Worm (Caenorhabditis elegans) whole organism, L4 larva: ENCODE measurements around the gene C50F4.10.
A peak's percentile ranks its signal among the peaks of the same experiment; 100 is the strongest.

Source experiments
- F10B5.3 ChIP-seq: sonication (generic microtip); optimal IDR thresholded peaks from 2 replicates; lab custom pipeline; 2016; ENCODE audit warnings: mild to moderate bottlenecking, missing genetic modification characterization, missing compliant biosample characterization
- F26F4.8 ChIP-seq: fragments of 200-800 bp; sonication (Bioruptor generic); conservative IDR thresholded peaks from 2 replicates; pipeline ENCODE4 v1.3.6; 2022; ENCODE audit warnings: missing genetic modification characterization, missing compliant biosample characterization
- F37D6.2 ChIP-seq: sonication (generic microtip); optimal IDR thresholded peaks from 2 replicates; lab custom pipeline; 2016; ENCODE audit warnings: mild to moderate bottlenecking, missing genetic modification characterization, missing compliant biosample characterization
- F44E2.7 ChIP-seq: fragments of 200-800 bp; sonication (Bioruptor generic); IDR thresholded peaks from 2 replicates; pipeline ENCODE4 v2.1.2; 2022; ENCODE audit warnings: missing genetic modification characterization, missing compliant biosample characterization
- T26A8.4 ChIP-seq: fragments of 200-800 bp; sonication (Bioruptor generic); IDR thresholded peaks from 2 replicates; pipeline ENCODE4 v1.3.6; 2022; ENCODE audit warnings: missing genetic modification characterization, missing compliant biosample characterization
- Y48G9A.11 ChIP-seq: fragments of 200-800 bp; sonication (Bioruptor generic); IDR thresholded peaks from 2 replicates; pipeline ENCODE4 v1.3.6; 2022; ENCODE audit warnings: missing genetic modification reagents, missing genetic modification characterization, missing compliant biosample characterization
- Y5F2A.4 ChIP-seq: fragments of 200-800 bp; sonication (Bioruptor generic); optimal IDR thresholded peaks from 2 replicates; lab custom pipeline; 2018; ENCODE audit warnings: mild to moderate bottlenecking, missing genetic modification characterization, missing compliant biosample characterization
- aha-1 ChIP-seq: fragments of 150-350 bp; peaks from one replicate; lab custom pipeline; 2014; ENCODE audit warnings: missing biosample characterization, missing genetic modification characterization
- arid-1 ChIP-seq: fragments of 200-800 bp; sonication (Bioruptor generic); conservative IDR thresholded peaks from 2 replicates; pipeline ENCODE4 v1.3.6; 2022; ENCODE audit warnings: missing genetic modification reagents, missing genetic modification characterization, missing compliant biosample characterization
- ceh-32 ChIP-seq: sonication (generic microtip); optimal IDR thresholded peaks from 2 replicates; lab custom pipeline; 2016; ENCODE audit warnings: mild to moderate bottlenecking, missing genetic modification characterization, missing compliant biosample characterization; ENCODE audit not compliant: poor library complexity
- ceh-82 ChIP-seq: sonication (generic microtip); optimal IDR thresholded peaks from 2 replicates; lab custom pipeline; 2017; ENCODE audit warnings: missing biosample characterization, missing genetic modification characterization
- ces-1 ChIP-seq: fragments of 150-350 bp; sonication (generic microtip); optimal IDR thresholded peaks from 4 replicates; lab custom pipeline; 2014; ENCODE audit warnings: missing biosample characterization, missing genetic modification reagents, missing genetic modification characterization
- cey-2 ChIP-seq: sonication (generic microtip); optimal IDR thresholded peaks from 3 replicates; lab custom pipeline; 2017; ENCODE audit warnings: missing genetic modification characterization, mild to moderate bottlenecking, missing compliant biosample characterization, antibody characterized with exemption, borderline replicate concordance; ENCODE audit not compliant: insufficient read depth
- daf-16 ChIP-seq, 3 experiments: sonication (generic microtip); optimal IDR thresholded peaks; 2 replicates each; lab custom pipeline; 2016 to 2017; ENCODE audit warnings: missing genetic modification characterization in 3 of 3, missing genetic modification reagents in 3 of 3, mild to moderate bottlenecking in 2 of 3, missing compliant biosample characterization in 2 of 3, missing biosample characterization in 1 of 3, moderate library complexity in 1 of 3
- dmd-6 ChIP-seq: fragments of 200-800 bp; sonication (Bioruptor generic); IDR thresholded peaks from 2 replicates; pipeline ENCODE4 v1.3.6; 2022; ENCODE audit warnings: missing genetic modification reagents, missing genetic modification characterization, missing compliant biosample characterization
- dmd-8 ChIP-seq: fragments of 200-800 bp; sonication (Bioruptor generic); IDR thresholded peaks from 2 replicates; pipeline ENCODE4 v1.3.6; 2022; ENCODE audit warnings: missing genetic modification characterization, missing compliant biosample characterization
- dpl-1 ChIP-seq: fragments of 150-350 bp; optimal IDR thresholded peaks from 2 replicates; lab custom pipeline; 2014; ENCODE audit warnings: missing biosample characterization, missing genetic modification reagents, missing genetic modification characterization
- dve-1 ChIP-seq: sonication (generic microtip); optimal IDR thresholded peaks from 2 replicates; lab custom pipeline; 2017; ENCODE audit warnings: antibody characterized with exemption, mild to moderate bottlenecking, missing genetic modification characterization, missing compliant biosample characterization; ENCODE audit not compliant: insufficient read depth
- fos-1 ChIP-seq: fragments of 150-350 bp; optimal IDR thresholded peaks from 2 replicates; lab custom pipeline; 2014; ENCODE audit warnings: missing biosample characterization, missing genetic modification characterization
- gei-8 ChIP-seq: fragments of 200-800 bp; sonication (Bioruptor generic); optimal IDR thresholded peaks from 2 replicates; lab custom pipeline; 2018; ENCODE audit warnings: mild to moderate bottlenecking, missing genetic modification characterization, missing compliant biosample characterization
- hlh-11 ChIP-seq: fragments of 200-800 bp; sonication (Bioruptor generic); optimal IDR thresholded peaks from 2 replicates; lab custom pipeline; 2018; ENCODE audit warnings: mild to moderate bottlenecking, missing genetic modification characterization, missing compliant biosample characterization
- hlh-30 ChIP-seq: sonication (generic microtip); optimal IDR thresholded peaks from 2 replicates; lab custom pipeline; 2017; ENCODE audit warnings: antibody characterized with exemption, mild to moderate bottlenecking, missing genetic modification characterization, missing compliant biosample characterization; ENCODE audit not compliant: insufficient read depth
- hmg-1.1 ChIP-seq: fragments of 200-800 bp; sonication (Bioruptor generic); IDR thresholded peaks from 2 replicates; pipeline ENCODE4 v1.3.6; 2022; ENCODE audit warnings: missing genetic modification reagents, missing genetic modification characterization, missing compliant biosample characterization
- lim-7 ChIP-seq: fragments of 200-800 bp; sonication (Bioruptor generic); IDR thresholded peaks from 2 replicates; pipeline ENCODE4 v1.3.6; 2022; ENCODE audit warnings: missing genetic modification characterization, missing compliant biosample characterization
- lin-13 ChIP-seq: fragments of 150-350 bp; optimal IDR thresholded peaks from 2 replicates; lab custom pipeline; 2014; ENCODE audit warnings: missing biosample characterization, missing genetic modification reagents, missing genetic modification characterization
- lin-38 ChIP-seq: fragments of 200-800 bp; sonication (Bioruptor generic); IDR thresholded peaks from 2 replicates; pipeline ENCODE4 v1.3.6; 2022; ENCODE audit warnings: missing genetic modification reagents, missing genetic modification characterization, missing compliant biosample characterization
- madf-5 ChIP-seq, 2 experiments: fragments of 200-800 bp; sonication (Bioruptor generic); IDR thresholded peaks; 2 replicates each; pipeline ENCODE4 v1.3.6; 2022; ENCODE audit warnings: missing compliant biosample characterization in 2 of 2, missing genetic modification characterization in 2 of 2
- mdt-29 ChIP-seq: fragments of 200-800 bp; sonication (Bioruptor generic); IDR thresholded peaks from 2 replicates; pipeline ENCODE4 v1.3.6; 2022; ENCODE audit warnings: missing genetic modification reagents, missing genetic modification characterization, missing compliant biosample characterization
- mes-2 ChIP-seq: sonication (generic microtip); optimal IDR thresholded peaks from 2 replicates; lab custom pipeline; 2016; ENCODE audit warnings: missing genotype, mild to moderate bottlenecking, missing genetic modification characterization, missing compliant biosample characterization; ENCODE audit not compliant: poor library complexity, severe bottlenecking
- mxl-2 ChIP-seq: fragments of 200-800 bp; sonication (Bioruptor generic); conservative IDR thresholded peaks from 2 replicates; pipeline ENCODE4 v1.3.6; 2022; ENCODE audit warnings: missing genetic modification reagents, missing genetic modification characterization, missing compliant biosample characterization
- nhr-10 ChIP-seq: fragments of 150-350 bp; optimal IDR thresholded peaks from 2 replicates; lab custom pipeline; 2014; ENCODE audit warnings: missing biosample characterization, missing genetic modification characterization
- nhr-111 ChIP-seq: fragments of 200-800 bp; sonication (Bioruptor generic); optimal IDR thresholded peaks from 2 replicates; lab custom pipeline; 2018; ENCODE audit warnings: mild to moderate bottlenecking, missing genetic modification characterization, missing compliant biosample characterization
- nhr-25 ChIP-seq: sonication (generic microtip); optimal IDR thresholded peaks from 2 replicates; lab custom pipeline; 2017; ENCODE audit warnings: missing genetic modification characterization, mild to moderate bottlenecking, missing compliant biosample characterization, antibody characterized with exemption, moderate library complexity, borderline replicate concordance; ENCODE audit not compliant: insufficient read depth
- nhr-28 ChIP-seq: fragments of 150-350 bp; optimal IDR thresholded peaks from 2 replicates; lab custom pipeline; 2014; ENCODE audit warnings: missing biosample characterization, missing genetic modification characterization
- nhr-41 ChIP-seq: fragments of 200-800 bp; sonication (Bioruptor generic); IDR thresholded peaks from 2 replicates; pipeline ENCODE4 v1.3.6; 2022; ENCODE audit warnings: missing genetic modification reagents, missing genetic modification characterization, missing compliant biosample characterization
- nhr-42 ChIP-seq: fragments of 200-800 bp; sonication (Bioruptor generic); IDR thresholded peaks from 2 replicates; pipeline ENCODE4 v1.3.6; 2022; ENCODE audit warnings: missing genetic modification characterization, missing compliant biosample characterization
- nhr-77 ChIP-seq: fragments of 150-350 bp; optimal IDR thresholded peaks from 2 replicates; lab custom pipeline; 2014; ENCODE audit warnings: missing biosample characterization, missing genetic modification characterization
- pqm-1 ChIP-seq: sonication (generic microtip); optimal IDR thresholded peaks from 2 replicates; lab custom pipeline; 2017; ENCODE audit warnings: missing biosample characterization, missing genetic modification characterization
- rbr-2 ChIP-seq: sonication (generic microtip); optimal IDR thresholded peaks from 2 replicates; lab custom pipeline; 2016; ENCODE audit warnings: missing genotype, missing genetic modification characterization, missing compliant biosample characterization
- saeg-2 ChIP-seq: fragments of 200-800 bp; sonication (Bioruptor generic); IDR thresholded peaks from 2 replicates; pipeline ENCODE4 v1.3.6; 2022; ENCODE audit warnings: missing genetic modification reagents, missing genetic modification characterization, missing compliant biosample characterization
- snpc-1.2 ChIP-seq: fragments of 200-800 bp; sonication (Bioruptor generic); IDR thresholded peaks from 2 replicates; pipeline ENCODE4 v1.3.6; 2022; ENCODE audit warnings: missing genetic modification reagents, missing genetic modification characterization, missing compliant biosample characterization
- snpc-4 ChIP-seq: fragments of 150-350 bp; optimal IDR thresholded peaks from 2 replicates; lab custom pipeline; 2014; ENCODE audit warnings: missing biosample characterization, missing genetic modification characterization
- spr-1 ChIP-seq: sonication (generic microtip); optimal IDR thresholded peaks from 2 replicates; lab custom pipeline; 2016; ENCODE audit warnings: mild to moderate bottlenecking, missing genetic modification characterization, missing compliant biosample characterization
- spr-3 ChIP-seq: fragments of 200-800 bp; sonication (Bioruptor generic); optimal IDR thresholded peaks from 2 replicates; lab custom pipeline; 2018; ENCODE audit warnings: mild to moderate bottlenecking, missing genetic modification characterization, missing compliant biosample characterization
- tag-97 ChIP-seq: fragments of 200-800 bp; sonication (Bioruptor generic); IDR thresholded peaks from 2 replicates; pipeline ENCODE4 v1.3.6; 2022; ENCODE audit warnings: missing genetic modification characterization, missing compliant biosample characterization
- tra-1 ChIP-seq: fragments of 200-800 bp; sonication (Bioruptor generic); IDR thresholded peaks from 2 replicates; pipeline ENCODE4 v1.3.6; 2022; ENCODE audit warnings: missing genetic modification reagents, missing genetic modification characterization, missing compliant biosample characterization
- unc-130 ChIP-seq: sonication (generic microtip); optimal IDR thresholded peaks from 2 replicates; lab custom pipeline; 2016; ENCODE audit warnings: missing genetic modification reagents, missing genetic modification characterization, missing compliant biosample characterization
- zip-11 ChIP-seq: fragments of 200-800 bp; sonication (Bioruptor generic); IDR thresholded peaks from 2 replicates; pipeline ENCODE4 v1.3.6; 2022; ENCODE audit warnings: missing genetic modification characterization, missing compliant biosample characterization
- zip-2 ChIP-seq: fragments of 150-350 bp; optimal IDR thresholded peaks from 2 replicates; lab custom pipeline; 2014; ENCODE audit warnings: missing biosample characterization, missing genetic modification characterization
- ztf-11 ChIP-seq: fragments of 150-350 bp; optimal IDR thresholded peaks from 2 replicates; lab custom pipeline; 2014; ENCODE audit warnings: missing biosample characterization, missing genetic modification characterization
- ztf-7 ChIP-seq: fragments of 150-350 bp; optimal IDR thresholded peaks from 2 replicates; lab custom pipeline; 2014; ENCODE audit warnings: missing biosample characterization, missing genetic modification characterization

The C50F4.10 gene

DNA sequence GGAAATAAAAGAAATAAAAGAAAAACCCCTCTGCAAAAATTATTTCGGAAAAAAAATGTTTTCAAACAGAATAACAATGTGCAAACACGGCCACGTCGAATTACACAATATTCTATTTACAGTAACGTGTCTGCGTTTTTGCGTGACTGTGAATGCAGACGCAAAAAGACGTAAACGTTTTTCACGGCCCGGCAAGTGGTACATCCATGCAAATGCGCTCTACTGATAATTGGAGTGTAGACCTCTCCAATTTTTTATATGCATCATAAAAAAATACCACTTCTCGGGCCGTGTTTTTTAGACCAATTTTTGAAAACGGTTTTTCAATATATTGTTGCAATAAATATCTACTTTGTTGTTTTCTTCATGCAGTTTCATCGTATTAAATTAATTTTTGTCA, 18.1 kb upstream of the C50F4.10 start, which contains the start of gene nstp-10 (continued):
- TF ChIP-seq nhr-77 (no peak), dpl-1 (GFP tag; lab: Kevin White, UChicago) (peak; percentile 42), aha-1 (tag; lab: Kevin White, UChicago) (peak; percentile 94), hlh-30 (no peak), lin-38 (GFP tag; lab: Robert Waterston, UW) (peak; percentile 98), spr-1 (no peak), tag-97 (GFP tag; lab: Robert Waterston, UW) (no peak), F26F4.8 (no peak), hmg-1.1 (no peak), snpc-4 (tag; lab: Kevin White, UChicago) (no peak), ces-1 (GFP tag; lab: Kevin White, UChicago) (no peak), F44E2.7 (GFP tag; lab: Robert Waterston, UW) (no peak), nhr-42 (GFP tag; lab: Robert Waterston, UW) (no peak), madf-5 (GFP tag; IDR thresholded peaks at IDR 0.05; lab: Robert Waterston, UW) (no peak), zip-2 (tag; lab: Kevin White, UChicago) (no peak), mdt-29 (GFP tag; lab: Robert Waterston, UW) (no peak), nhr-41 (GFP tag; lab: Robert Waterston, UW) (no peak), T26A8.4 (no peak), nhr-28 (tag; lab: Kevin White, UChicago) (no peak), snpc-1.2 (peak; percentile 84), gei-8 (GFP tag; lab: Kevin White, UChicago) (no peak), saeg-2 (GFP tag; lab: Robert Waterston, UW) (no peak), dmd-8 (GFP tag; lab: Robert Waterston, UW) (no peak), lin-13 (GFP tag; lab: Kevin White, UChicago) (peak; percentile 34), lim-7 (GFP tag; lab: Robert Waterston, UW) (0 out of 2 replicates have a peak, but pooled peaks have one; percentile 9), F10B5.3 (tag; lab: Kevin White, UChicago) (no peak), ceh-32 (tag; lab: Kevin White, UChicago) (no peak), unc-130 (GFP tag; lab: Kevin White, UChicago) (peak; percentile 93), arid-1 (GFP tag; lab: Robert Waterston, UW) (0 out of 2 replicates have a peak, but pooled peaks have one; percentile 33), ceh-82 (tag; lab: Kevin White, UChicago) (no peak), zip-11 (GFP tag; lab: Robert Waterston, UW) (no peak), hlh-11 (tag; lab: Kevin White, UChicago) (peak; percentile 8), tra-1 (GFP tag; lab: Robert Waterston, UW) (peak; percentile 55; the same call in 1 of the 2 replicates), nhr-25 (tag; lab: Kevin White, UChicago) (peak; percentile 30), mes-2 (peak; percentile 78), dve-1 (peak; percentile 48), nhr-10 (tag; lab: Kevin White, UChicago) (no peak), ztf-11 (tag; lab: Kevin White, UChicago) (no peak), F37D6.2 (tag; lab: Kevin White, UChicago) (no peak), Y5F2A.4 (GFP tag; lab: Kevin White, UChicago) (no peak), spr-3 (GFP tag; lab: Kevin White, UChicago) (no peak), dmd-6 (GFP tag; lab: Robert Waterston, UW) (peak; percentile 9; the same call in 1 of the 2 replicates), nhr-111 (GFP tag; lab: Kevin White, UChicago) (no peak), daf-16 (GFP tag; optimal IDR thresholded peaks at IDR 0.05; lab: Kevin White, UChicago) (no peak), daf-16 (tag; optimal IDR thresholded peaks at IDR 0.05; lab: Kevin White, UChicago) (peak; percentile 7), pqm-1 (tag; lab: Kevin White, UChicago) (no peak), mxl-2 (no peak), Y48G9A.11 (GFP tag; lab: Robert Waterston, UW) (peak; percentile 83), fos-1 (no peak), rbr-2 (tag; lab: Kevin White, UChicago) (no peak), ztf-7 (tag; lab: Kevin White, UChicago) (no peak), cey-2 (tag; lab: Kevin White, UChicago) (no peak)
